Fruit fly (Drosophila melanogaster) whole organism, embryonic: Measurements from ENCODE around the gene CG33669.

ENCODE experiments used
- Ada2b ChIP-seq: fragments of 200-800 bp; sonication (Bioruptor generic); IDR thresholded peaks from 2 replicates; pipeline ENCODE4 v1.3.6; 2022; ENCODE audit warnings: missing biosample characterization, missing genetic modification characterization
- C15 ChIP-seq: fragments of 200-800 bp; sonication (Bioruptor generic); IDR thresholded peaks from 3 replicates; pipeline ENCODE4 v1.3.6; 2022; ENCODE audit warnings: missing biosample characterization, missing genetic modification characterization
- CG10462 ChIP-seq: fragments of 200-800 bp; sonication (Bioruptor generic); optimal IDR thresholded peaks from 2 replicates; lab custom pipeline; 2016; ENCODE audit warnings: missing biosample characterization, missing genetic modification characterization
- CG11093 ChIP-seq: fragments of 200-800 bp; sonication (Bioruptor generic); IDR thresholded peaks from 3 replicates; pipeline ENCODE4 v1.3.6; 2022; ENCODE audit warnings: missing biosample characterization, missing genetic modification characterization
- CG11398 ChIP-seq: fragments of 200-800 bp; sonication (Bioruptor generic); optimal IDR thresholded peaks from 2 replicates; lab custom pipeline; 2016; ENCODE audit warnings: missing biosample characterization, missing genetic modification characterization
- CG12299 ChIP-seq: fragments of 200-800 bp; sonication (Bioruptor generic); optimal IDR thresholded peaks from 2 replicates; lab custom pipeline; 2018; ENCODE audit warnings: missing biosample characterization, mild to moderate bottlenecking, missing genetic modification characterization
- CG13287 ChIP-seq: fragments of 200-800 bp; sonication (Bioruptor generic); IDR thresholded peaks from 2 replicates; pipeline ENCODE4 v1.3.6; 2022; ENCODE audit warnings: missing biosample characterization, missing genetic modification characterization; ENCODE audit not compliant: partially characterized antibody
- CG16779 ChIP-seq: fragments of 200-800 bp; sonication (Bioruptor generic); IDR thresholded peaks from 2 replicates; pipeline ENCODE4 v1.3.6; 2022; ENCODE audit warnings: missing biosample characterization, missing genetic modification characterization
- CG18011 ChIP-seq: fragments of 200-800 bp; sonication (Bioruptor generic); optimal IDR thresholded peaks from 2 replicates; lab custom pipeline; 2017; ENCODE audit warnings: missing biosample characterization, missing genetic modification characterization, mild to moderate bottlenecking, moderate library complexity, missing genotype
- CG2199 ChIP-seq: fragments of 200-800 bp; sonication (Bioruptor generic); IDR thresholded peaks from 3 replicates; pipeline ENCODE4 v1.3.6; 2022; ENCODE audit warnings: missing biosample characterization, missing genetic modification characterization
- CG30403 ChIP-seq: fragments of 200-800 bp; sonication (Bioruptor generic); optimal IDR thresholded peaks from 3 replicates; lab custom pipeline; 2016; ENCODE audit warnings: missing biosample characterization, missing genetic modification characterization
- CG33213 ChIP-seq: fragments of 200-800 bp; sonication (Bioruptor generic); optimal IDR thresholded peaks from 3 replicates; lab custom pipeline; 2016; ENCODE audit warnings: missing biosample characterization, missing genetic modification characterization
- CG3838 ChIP-seq: fragments of 200-800 bp; sonication (Bioruptor generic); optimal IDR thresholded peaks from 3 replicates; lab custom pipeline; 2016; ENCODE audit warnings: missing biosample characterization, missing genetic modification characterization
- CG42726 ChIP-seq: fragments of 200-800 bp; sonication (Bioruptor generic); IDR thresholded peaks from 2 replicates; pipeline ENCODE4 v1.3.6; 2022; ENCODE audit warnings: missing biosample characterization, missing genetic modification characterization; ENCODE audit not compliant: partially characterized antibody
- CG4282 ChIP-seq: fragments of 200-800 bp; sonication (Bioruptor generic); optimal IDR thresholded peaks from 2 replicates; lab custom pipeline; 2016; ENCODE audit warnings: missing biosample characterization, missing genetic modification characterization
- CG43689 ChIP-seq: fragments of 200-800 bp; sonication (Bioruptor generic); IDR thresholded peaks from 2 replicates; pipeline ENCODE4 v1.3.6; 2022; ENCODE audit warnings: missing biosample characterization, missing genetic modification characterization
- CG6175 ChIP-seq: fragments of 200-800 bp; sonication (Bioruptor generic); IDR thresholded peaks from 3 replicates; pipeline ENCODE4 v1.3.6; 2022; ENCODE audit warnings: missing biosample characterization, missing genetic modification characterization
- CG7556 ChIP-seq: fragments of 200-800 bp; sonication (Bioruptor generic); optimal IDR thresholded peaks from 2 replicates; lab custom pipeline; 2017; ENCODE audit warnings: missing biosample characterization, mild to moderate bottlenecking, missing genetic modification characterization
- CG8359 ChIP-seq: fragments of 200-800 bp; sonication (Bioruptor generic); optimal IDR thresholded peaks from 2 replicates; lab custom pipeline; 2017; ENCODE audit warnings: missing biosample characterization, mild to moderate bottlenecking, missing genetic modification characterization, borderline replicate concordance
- CG8388 ChIP-seq: fragments of 200-800 bp; sonication (Bioruptor generic); optimal IDR thresholded peaks from 2 replicates; lab custom pipeline; 2019; ENCODE audit warnings: missing biosample characterization, mild to moderate bottlenecking, missing genetic modification characterization, moderate library complexity
- CTCF ChIP-seq: fragments of 200-800 bp; sonication (Bioruptor generic); optimal IDR thresholded peaks from 2 replicates; lab custom pipeline; 2017; ENCODE audit warnings: missing biosample characterization, mild to moderate bottlenecking, missing genetic modification characterization, moderate library complexity
- CoRest ChIP-seq: fragments of 200-800 bp; sonication (Bioruptor generic); optimal IDR thresholded peaks from 3 replicates; lab custom pipeline; 2018; ENCODE audit warnings: missing biosample characterization, mild to moderate bottlenecking, missing genetic modification characterization, moderate library complexity
- D ChIP-seq, 2 experiments: fragments of 200-800 bp in 1 of 2; fragments of >200 bp in 1 of 2; sonication (Bioruptor generic) in 1 of 2; optimal IDR thresholded peaks; 2 replicates in 1 of 2; 3 replicates in 1 of 2; lab custom pipeline; 2017; ENCODE audit warnings: mild to moderate bottlenecking in 1 of 2, missing biosample characterization in 1 of 2, missing genetic modification characterization in 1 of 2, missing genetic modification reagents in 1 of 2
- Dfd ChIP-seq, 2 experiments: fragments of >200 bp; optimal IDR thresholded peaks; 2 replicates each; lab custom pipeline; 2017; ENCODE audit warnings: missing biosample characterization in 2 of 2, missing genetic modification characterization in 2 of 2
- Dref ChIP-seq: fragments of 200-800 bp; sonication (Bioruptor generic); IDR thresholded peaks from 2 replicates; pipeline ENCODE4 v1.3.6; 2022; ENCODE audit warnings: missing biosample characterization, missing genetic modification characterization
- E2f1 ChIP-seq: fragments of 200-800 bp; sonication (Bioruptor generic); IDR thresholded peaks from 2 replicates; pipeline ENCODE4 v1.3.6; 2022; ENCODE audit warnings: missing biosample characterization, missing genetic modification characterization
- Elba2 ChIP-seq: fragments of 200-800 bp; sonication (Bioruptor generic); optimal IDR thresholded peaks from 3 replicates; lab custom pipeline; 2016; ENCODE audit warnings: missing biosample characterization, missing genetic modification characterization
- GATAe ChIP-seq: fragments of 200-800 bp; sonication (Bioruptor generic); conservative IDR thresholded peaks from 2 replicates; pipeline ENCODE4 v1.3.6; 2022; ENCODE audit warnings: missing biosample characterization, missing genetic modification characterization
- Lhr ChIP-seq: fragments of 200-800 bp; sonication (Bioruptor generic); optimal IDR thresholded peaks from 3 replicates; lab custom pipeline; 2017; ENCODE audit warnings: mild to moderate bottlenecking, missing biosample characterization, missing genetic modification reagents, missing genetic modification characterization
- Nf-YC ChIP-seq: fragments of 200-800 bp; optimal IDR thresholded peaks from 3 replicates; lab custom pipeline; 2019; ENCODE audit warnings: missing biosample characterization, mild to moderate bottlenecking, missing genetic modification characterization, moderate library complexity
- Opbp ChIP-seq: fragments of 200-800 bp; sonication (Bioruptor generic); IDR thresholded peaks from 3 replicates; pipeline ENCODE4 v1.3.6; 2022; ENCODE audit warnings: missing biosample characterization, missing genetic modification characterization; ENCODE audit not compliant: partially characterized antibody
- Poxn ChIP-seq: fragments of 200-800 bp; sonication (Bioruptor generic); IDR thresholded peaks from 2 replicates; pipeline ENCODE4 v1.3.6; 2022; ENCODE audit warnings: missing biosample characterization, missing genetic modification characterization
- Rfx ChIP-seq: fragments of 200-800 bp; sonication (Bioruptor generic); IDR thresholded peaks from 2 replicates; pipeline ENCODE4 v1.3.6; 2022; ENCODE audit warnings: missing biosample characterization, missing genetic modification characterization
- bsh ChIP-seq, 2 experiments: fragments of 200-800 bp; sonication (Bioruptor generic); optimal IDR thresholded peaks; 2 replicates each; lab custom pipeline; 2017 to 2018; ENCODE audit warnings: mild to moderate bottlenecking in 2 of 2, missing biosample characterization in 2 of 2, missing genetic modification characterization in 2 of 2, moderate library complexity in 1 of 2
- btn ChIP-seq: fragments of 200-800 bp; sonication (Bioruptor generic); optimal IDR thresholded peaks from 2 replicates; lab custom pipeline; 2016; ENCODE audit warnings: missing biosample characterization, missing genetic modification characterization
- crp ChIP-seq, 2 experiments: fragments of 200-800 bp; sonication (Bioruptor generic); optimal IDR thresholded peaks; 2 replicates in 1 of 2; 3 replicates in 1 of 2; lab custom pipeline; 2017; ENCODE audit warnings: missing biosample characterization in 2 of 2, missing genetic modification characterization in 2 of 2, mild to moderate bottlenecking in 1 of 2, moderate library complexity in 1 of 2
- ems ChIP-seq: fragments of 200-800 bp; sonication (Bioruptor generic); optimal IDR thresholded peaks from 3 replicates; lab custom pipeline; 2016; ENCODE audit warnings: missing biosample characterization, missing genetic modification characterization
- eve ChIP-seq, 2 experiments: fragments of >200 bp; optimal IDR thresholded peaks; 2 replicates each; lab custom pipeline; 2017; ENCODE audit warnings: missing biosample characterization in 2 of 2, missing genetic modification characterization in 2 of 2
- gce ChIP-seq: fragments of 200-800 bp; sonication (Bioruptor generic); IDR thresholded peaks from 3 replicates; pipeline ENCODE4 v1.3.6; 2022; ENCODE audit warnings: missing biosample characterization, missing genetic modification characterization
- gsb-n ChIP-seq: fragments of 200-800 bp; sonication (Bioruptor generic); optimal IDR thresholded peaks from 3 replicates; lab custom pipeline; 2018; ENCODE audit warnings: missing biosample characterization, mild to moderate bottlenecking, missing genetic modification characterization
- jigr1 ChIP-seq: fragments of 200-800 bp; sonication (Bioruptor generic); IDR thresholded peaks from 3 replicates; pipeline ENCODE4 v1.3.6; 2022; ENCODE audit warnings: missing biosample characterization, missing genetic modification characterization
- ken ChIP-seq: fragments of 200-800 bp; sonication (Bioruptor generic); IDR thresholded peaks from 3 replicates; pipeline ENCODE4 v1.3.6; 2022; ENCODE audit warnings: missing biosample characterization, missing genetic modification characterization
- klu ChIP-seq: fragments of 200-800 bp; sonication (Bioruptor generic); IDR thresholded peaks from 2 replicates; pipeline ENCODE4 v1.3.6; 2022; ENCODE audit warnings: missing biosample characterization, missing genetic modification characterization
- nau ChIP-seq: fragments of 200-800 bp; sonication (Bioruptor generic); optimal IDR thresholded peaks from 3 replicates; lab custom pipeline; 2017; ENCODE audit warnings: missing biosample characterization, mild to moderate bottlenecking, missing genetic modification characterization, missing genetic modification reagents
- nerfin-1 ChIP-seq: fragments of 200-800 bp; sonication (Bioruptor generic); optimal IDR thresholded peaks from 3 replicates; lab custom pipeline; 2019; ENCODE audit warnings: missing biosample characterization, mild to moderate bottlenecking, missing genetic modification characterization, moderate library complexity
- nom ChIP-seq: fragments of 200-800 bp; sonication (Bioruptor generic); optimal IDR thresholded peaks from 2 replicates; lab custom pipeline; 2017; ENCODE audit warnings: missing biosample characterization, missing genetic modification characterization, mild to moderate bottlenecking, moderate library complexity, missing genetic modification reagents
- onecut ChIP-seq: fragments of 200-800 bp; sonication (Bioruptor generic); IDR thresholded peaks from 2 replicates; pipeline ENCODE4 v1.3.6; 2022; ENCODE audit warnings: missing biosample characterization, missing genetic modification characterization
- sc ChIP-seq, 3 experiments: fragments of >200 bp in 2 of 3; fragments of 200-800 bp in 1 of 3; sonication (Bioruptor generic) in 1 of 3; optimal IDR thresholded peaks; 2 replicates in 2 of 3; 3 replicates in 1 of 3; lab custom pipeline; 2017; ENCODE audit warnings: mild to moderate bottlenecking in 1 of 3, missing biosample characterization in 1 of 3, missing genetic modification characterization in 1 of 3, missing genetic modification reagents in 1 of 3
- seq ChIP-seq: fragments of 200-800 bp; sonication (Bioruptor generic); IDR thresholded peaks from 2 replicates; pipeline ENCODE4 v1.3.6; 2022; ENCODE audit warnings: missing biosample characterization, missing genetic modification characterization
- sr ChIP-seq: fragments of 200-800 bp; sonication (Bioruptor generic); IDR thresholded peaks from 3 replicates; pipeline ENCODE4 v1.3.6; 2022; ENCODE audit warnings: missing biosample characterization, missing genetic modification characterization

Gene CG33669

dm6 chrX:6366357-6366691 is 33.6 kb downstream of the CG33669 start (continued):
- TF ChIP-seq Dfd (GFP tag; optimal IDR thresholded peaks at IDR 0.05; lab: Kevin White, UChicago), result no peak
- peak; percentile 84 for TF ChIP-seq E2f1 (GFP tag; lab: Robert Waterston, UW)
- no peak for TF ChIP-seq Opbp (GFP tag; lab: Robert Waterston, UW)
- peak; percentile 80; the same call in 2 of the 3 replicates for TF ChIP-seq CG11093 (GFP tag; lab: Robert Waterston, UW)
- peak; percentile 65; the same call in 2 of the 3 replicates for TF ChIP-seq sr (GFP tag; lab: Robert Waterston, UW)
- TF ChIP-seq gce, result peak; percentile 74; the same call in 1 of the 3 replicates
- peak; percentile 63 for TF ChIP-seq CG8388 (GFP tag; lab: Kevin White, UChicago)
- no peak for TF ChIP-seq CG42726 (GFP tag; lab: Robert Waterston, UW)
- peak; percentile 34 for TF ChIP-seq nerfin-1
- peak; percentile 81 for TF ChIP-seq CG30403
- TF ChIP-seq CG18011 (GFP tag; lab: Kevin White, UChicago), result peak; percentile 60
- peak; percentile 85 for TF ChIP-seq seq (GFP tag; lab: Robert Waterston, UW)
- TF ChIP-seq onecut (GFP tag; lab: Robert Waterston, UW), result peak; percentile 85
- TF ChIP-seq CG13287, result no peak
- peak; percentile 75 for TF ChIP-seq ems (GFP tag; lab: Kevin White, UChicago)
- TF ChIP-seq Poxn (GFP tag; lab: Robert Waterston, UW), result peak; percentile 74
- TF ChIP-seq Dref (GFP tag; lab: Robert Waterston, UW), result 0 out of 2 replicates have a peak, but pooled peaks have one; percentile 28
- TF ChIP-seq CG6175 (GFP tag; lab: Robert Waterston, UW), result peak; percentile 83
- peak; percentile 78 for TF ChIP-seq CG43689 (GFP tag; lab: Robert Waterston, UW)
- TF ChIP-seq Elba2, result no peak
- peak; percentile 67; the same call in 2 of the 3 replicates for TF ChIP-seq CG2199
- TF ChIP-seq Nf-YC (tag; lab: Kevin White, UChicago), result peak; percentile 72
- peak; percentile 88 for TF ChIP-seq Ada2b (GFP tag; lab: Robert Waterston, UW)
- peak; percentile 79 for TF ChIP-seq CG7556 (GFP tag; lab: Kevin White, UChicago)
- TF ChIP-seq btn (GFP tag; lab: Kevin White, UChicago), result peak; percentile 61
- TF ChIP-seq D (optimal IDR thresholded peaks at IDR 0.05; lab: Kevin White, UChicago), result no peak
- TF ChIP-seq D (GFP tag; optimal IDR thresholded peaks at IDR 0.05; lab: Kevin White, UChicago), result peak; percentile 50
- peak; percentile 32 for TF ChIP-seq CG3838 (GFP tag; lab: Kevin White, UChicago)
- peak; percentile 59 for TF ChIP-seq CG12299
- TF ChIP-seq klu (GFP tag; lab: Robert Waterston, UW), result peak; percentile 78
- TF ChIP-seq C15, result peak; percentile 76
- TF ChIP-seq CG33213 (GFP tag; lab: Kevin White, UChicago), result peak; percentile 77
- no peak for TF ChIP-seq eve (GFP tag; optimal IDR thresholded peaks at IDR 0.05; lab: Kevin White, UChicago)
- no peak for TF ChIP-seq nau (GFP tag; lab: Kevin White, UChicago)
- TF ChIP-seq bsh (GFP tag; optimal IDR thresholded peaks at IDR 0.05; lab: Kevin White, UChicago), result peak; percentile 51 to 71
- TF ChIP-seq gsb-n (tag; lab: Kevin White, UChicago), result no peak
- peak; percentile 83 for TF ChIP-seq CG16779 (GFP tag; lab: Robert Waterston, UW)
- TF ChIP-seq CG8359 (GFP tag; lab: Kevin White, UChicago), result no peak
- TF ChIP-seq CG10462 (GFP tag; lab: Kevin White, UChicago), result peak; percentile 47
- TF ChIP-seq CG11398 (GFP tag; lab: Kevin White, UChicago), result peak; percentile 69
- peak; percentile 83 for TF ChIP-seq CoRest (tag; lab: Kevin White, UChicago)
- no peak for TF ChIP-seq sc (optimal IDR thresholded peaks at IDR 0.05; lab: Kevin White, UChicago)
- TF ChIP-seq sc (GFP tag; optimal IDR thresholded peaks at IDR 0.05; lab: Kevin White, UChicago), result peak; percentile 42
- TF ChIP-seq GATAe, result peak; percentile 53; the same call in 1 of the 2 replicates
- TF ChIP-seq crp (GFP tag; optimal IDR thresholded peaks at IDR 0.05; lab: Kevin White, UChicago), result no peak
- TF ChIP-seq Lhr (GFP tag; lab: Kevin White, UChicago), result no peak
- peak; percentile 8 for TF ChIP-seq nom
- peak; percentile 96 for TF ChIP-seq Rfx
- peak; percentile 49 for TF ChIP-seq CG4282
- TF ChIP-seq CTCF (GFP tag; lab: Kevin White, UChicago), result peak; percentile 31
- peak; percentile 66; the same call in 2 of the 3 replicates for TF ChIP-seq jigr1 (GFP tag; lab: Robert Waterston, UW)
- TF ChIP-seq ken, result peak; percentile 88
